Worm (Caenorhabditis elegans) whole organism, L2 larva: ENCODE measurements around the gene fbxc-54.
A peak's percentile ranks its signal among the peaks of the same experiment; 100 is the strongest.

Experiments used
- C34F6.9 ChIP-seq: fragments of 150-350 bp; optimal IDR thresholded peaks from 2 replicates; lab custom pipeline; 2014; ENCODE audit warnings: missing biosample characterization, missing genetic modification characterization
- F13H6.1 ChIP-seq: sonication (generic microtip); optimal IDR thresholded peaks from 2 replicates; lab custom pipeline; 2016; ENCODE audit warnings: missing genetic modification characterization, missing compliant biosample characterization
- R02D3.7 ChIP-seq: fragments of 150-350 bp; optimal IDR thresholded peaks from 2 replicates; lab custom pipeline; 2014; ENCODE audit warnings: missing biosample characterization, missing genetic modification characterization
- Y55F3AM.14 ChIP-seq: fragments of 200-800 bp; sonication (Bioruptor generic); optimal IDR thresholded peaks from 2 replicates; lab custom pipeline; 2018; ENCODE audit warnings: mild to moderate bottlenecking, missing genetic modification characterization, missing compliant biosample characterization
- ZK546.5 ChIP-seq: sonication (generic microtip); optimal IDR thresholded peaks from 2 replicates; lab custom pipeline; 2017; ENCODE audit warnings: missing biosample characterization, missing genetic modification characterization
- alr-1 ChIP-seq: fragments of 150-350 bp; optimal IDR thresholded peaks from 2 replicates; lab custom pipeline; 2014; ENCODE audit warnings: missing biosample characterization, missing genetic modification characterization
- aly-2 ChIP-seq: fragments of 150-350 bp; optimal IDR thresholded peaks from 2 replicates; lab custom pipeline; 2014; ENCODE audit warnings: missing biosample characterization, missing genetic modification characterization
- ama-1 ChIP-seq: fragments of 150-350 bp; optimal IDR thresholded peaks from 2 replicates; lab custom pipeline; 2018; ENCODE audit warnings: inconsistent platforms
- blmp-1 ChIP-seq: sonication (generic microtip); optimal IDR thresholded peaks from 2 replicates; lab custom pipeline; 2017; ENCODE audit warnings: missing genetic modification characterization, mild to moderate bottlenecking, missing compliant biosample characterization, antibody characterized with exemption, moderate library complexity; ENCODE audit not compliant: insufficient read depth
- ceh-16 ChIP-seq: fragments of 150-350 bp; optimal IDR thresholded peaks from 2 replicates; lab custom pipeline; 2014; ENCODE audit warnings: missing biosample characterization, missing genetic modification characterization
- ceh-82 ChIP-seq: fragments of 150-350 bp; optimal IDR thresholded peaks from 2 replicates; lab custom pipeline; 2014; ENCODE audit warnings: missing biosample characterization, missing genetic modification characterization
- crh-2 ChIP-seq: sonication (generic microtip); optimal IDR thresholded peaks from 2 replicates; lab custom pipeline; 2017; ENCODE audit warnings: missing biosample characterization, missing genetic modification characterization
- dmd-4 ChIP-seq: sonication (generic microtip); optimal IDR thresholded peaks from 2 replicates; lab custom pipeline; 2017; ENCODE audit warnings: missing biosample characterization, missing genetic modification characterization
- elt-1 ChIP-seq: fragments of 150-350 bp; optimal IDR thresholded peaks from 2 replicates; lab custom pipeline; 2014; ENCODE audit warnings: missing biosample characterization, missing genetic modification characterization
- elt-3 ChIP-seq: sonication (generic microtip); optimal IDR thresholded peaks from 2 replicates; lab custom pipeline; 2017; ENCODE audit warnings: missing biosample characterization, missing genetic modification characterization
- fos-1 ChIP-seq: fragments of 150-350 bp; optimal IDR thresholded peaks from 2 replicates; lab custom pipeline; 2014; ENCODE audit warnings: missing biosample characterization, missing genetic modification characterization
- gmeb-1 ChIP-seq: fragments of 150-350 bp; optimal IDR thresholded peaks from 2 replicates; lab custom pipeline; 2014; ENCODE audit warnings: missing biosample characterization, missing genetic modification characterization
- lin-11 ChIP-seq: fragments of 150-350 bp; sonication (generic microtip); optimal IDR thresholded peaks from 2 replicates; lab custom pipeline; 2014; ENCODE audit warnings: missing biosample characterization, missing genetic modification characterization, inconsistent platforms, mixed read lengths
- lin-39 ChIP-seq: fragments of 150-350 bp; optimal IDR thresholded peaks from 2 replicates; lab custom pipeline; 2014; ENCODE audit warnings: missing biosample characterization, missing genetic modification reagents, missing genetic modification characterization
- lsy-2 ChIP-seq, 2 experiments: fragments of 150-350 bp in 1 of 2; sonication (generic microtip) in 1 of 2; optimal IDR thresholded peaks; 2 replicates each; lab custom pipeline; 2014 to 2017; ENCODE audit warnings: missing biosample characterization in 2 of 2, missing genetic modification characterization in 2 of 2
- mab-5 ChIP-seq: fragments of 150-350 bp; optimal IDR thresholded peaks from 2 replicates; lab custom pipeline; 2014; ENCODE audit warnings: missing biosample characterization, missing genetic modification characterization
- mbf-1 ChIP-seq: sonication (generic microtip); optimal IDR thresholded peaks from 2 replicates; lab custom pipeline; 2017; ENCODE audit warnings: missing biosample characterization, missing genetic modification characterization
- mdl-1 ChIP-seq, 2 experiments: fragments of 150-350 bp in 1 of 2; sonication (generic microtip) in 1 of 2; optimal IDR thresholded peaks; 2 replicates each; lab custom pipeline; 2017; ENCODE audit warnings: missing biosample characterization in 2 of 2, missing genetic modification characterization in 2 of 2
- nhr-10 ChIP-seq: sonication (generic microtip); optimal IDR thresholded peaks from 2 replicates; lab custom pipeline; 2017; ENCODE audit warnings: missing biosample characterization, missing genetic modification characterization
- nhr-11 ChIP-seq: fragments of 150-350 bp; optimal IDR thresholded peaks from 2 replicates; lab custom pipeline; 2014; ENCODE audit warnings: missing biosample characterization, missing genetic modification characterization
- nhr-12 ChIP-seq: fragments of 150-350 bp; optimal IDR thresholded peaks from 2 replicates; lab custom pipeline; 2014; ENCODE audit warnings: missing biosample characterization, missing genetic modification characterization
- nhr-129 ChIP-seq: fragments of 150-350 bp; optimal IDR thresholded peaks from 2 replicates; lab custom pipeline; 2014; ENCODE audit warnings: missing biosample characterization, missing genetic modification characterization
- nhr-21 ChIP-seq: fragments of 150-350 bp; optimal IDR thresholded peaks from 2 replicates; lab custom pipeline; 2014; ENCODE audit warnings: missing biosample characterization, missing genetic modification characterization
- nhr-25 ChIP-seq: fragments of 150-350 bp; sonication (generic microtip); optimal IDR thresholded peaks from 3 replicates; lab custom pipeline; 2014; ENCODE audit warnings: missing biosample characterization, missing genetic modification characterization
- nhr-6 ChIP-seq: fragments of 150-350 bp; optimal IDR thresholded peaks from 2 replicates; lab custom pipeline; 2014; ENCODE audit warnings: missing biosample characterization, missing genetic modification characterization
- nhr-77 ChIP-seq: fragments of 150-350 bp; optimal IDR thresholded peaks from 2 replicates; lab custom pipeline; 2014; ENCODE audit warnings: missing biosample characterization, missing genetic modification characterization
- peb-1 ChIP-seq: fragments of 150-350 bp; optimal IDR thresholded peaks from 2 replicates; lab custom pipeline; 2014; ENCODE audit warnings: missing biosample characterization, missing genetic modification characterization
- sem-4 ChIP-seq: fragments of 150-350 bp; optimal IDR thresholded peaks from 2 replicates; lab custom pipeline; 2014; ENCODE audit warnings: missing biosample characterization, missing genetic modification reagents, missing genetic modification characterization
- skn-1 ChIP-seq: sonication (generic microtip); optimal IDR thresholded peaks from 2 replicates; lab custom pipeline; 2017; ENCODE audit warnings: missing biosample characterization, missing genetic modification characterization
- sma-3 ChIP-seq: sonication (generic microtip); optimal IDR thresholded peaks from 2 replicates; lab custom pipeline; 2016; ENCODE audit warnings: missing genetic modification reagents, missing genetic modification characterization, missing compliant biosample characterization
- sma-9 ChIP-seq, 2 experiments: fragments of 150-350 bp in 1 of 2; sonication (generic microtip) in 1 of 2; optimal IDR thresholded peaks; 2 replicates each; lab custom pipeline; 2014 to 2016; ENCODE audit warnings: missing genetic modification characterization in 2 of 2, mild to moderate bottlenecking in 1 of 2, missing biosample characterization in 1 of 2, missing compliant biosample characterization in 1 of 2, missing genetic modification reagents in 1 of 2, moderate library complexity in 1 of 2
- snpc-4 ChIP-seq: fragments of 150-350 bp; optimal IDR thresholded peaks from 2 replicates; lab custom pipeline; 2014; ENCODE audit warnings: missing biosample characterization, missing genetic modification characterization
- unc-39 ChIP-seq: fragments of 150-350 bp; optimal IDR thresholded peaks from 2 replicates; lab custom pipeline; 2014; ENCODE audit warnings: missing biosample characterization, missing genetic modification characterization
- unc-55 ChIP-seq: fragments of 150-350 bp; sonication (generic microtip); optimal IDR thresholded peaks from 3 replicates; lab custom pipeline; 2014; ENCODE audit warnings: missing biosample characterization, missing genetic modification reagents, missing genetic modification characterization
- unc-62 ChIP-seq: fragments of 150-350 bp; optimal IDR thresholded peaks from 2 replicates; lab custom pipeline; 2014; ENCODE audit warnings: missing biosample characterization, missing genetic modification reagents, missing genetic modification characterization
- ztf-4 ChIP-seq: fragments of 150-350 bp; optimal IDR thresholded peaks from 2 replicates; lab custom pipeline; 2014; ENCODE audit warnings: missing biosample characterization, missing genetic modification characterization

The fbxc-54 gene

DNA sequence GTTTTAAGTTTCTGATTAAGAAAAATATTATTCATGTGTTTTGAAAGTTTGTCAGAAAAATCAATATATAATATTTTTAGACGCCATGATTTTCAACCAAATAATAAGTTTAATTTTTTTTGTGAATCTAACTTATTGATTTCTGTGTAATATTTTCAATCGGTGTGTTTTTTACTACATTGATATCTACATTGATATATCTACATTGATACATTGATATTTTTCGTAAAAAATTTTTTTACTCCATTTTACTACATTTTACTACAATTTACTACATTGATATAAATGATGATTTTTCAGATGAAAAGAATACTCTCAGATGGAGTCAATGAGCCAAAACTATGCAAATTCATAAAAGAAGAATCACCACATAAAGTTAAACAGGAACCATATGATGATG is 12.3 kb upstream of the fbxc-54 start, which contains the start of gene gmeb-1:
gmeb-1 (plus strand) TSS at position 301 of the 400 bp plus-strand sequence.
- TF ChIP-seq ztf-4 (tag; lab: Kevin White, UChicago): no peak
- TF ChIP-seq sma-9 (GFP tag; optimal IDR thresholded peaks at IDR 0.05; lab: Kevin White, UChicago): no peak
- TF ChIP-seq sma-9 (tag; optimal IDR thresholded peaks at IDR 0.05; lab: Kevin White, UChicago): no peak
- no peak for TF ChIP-seq ZK546.5 (tag; lab: Kevin White, UChicago)
- TF ChIP-seq elt-1 (tag; lab: Kevin White, UChicago): no peak
- TF ChIP-seq C34F6.9 (tag; lab: Kevin White, UChicago): no peak
- TF ChIP-seq nhr-77 (tag; lab: Kevin White, UChicago): no peak
- TF ChIP-seq mdl-1 (tag; optimal IDR thresholded peaks at IDR 0.05; lab: Kevin White, UChicago): no peak
- no peak for TF ChIP-seq mab-5 (tag; lab: Kevin White, UChicago)
- TF ChIP-seq lin-11: no peak

DNA sequence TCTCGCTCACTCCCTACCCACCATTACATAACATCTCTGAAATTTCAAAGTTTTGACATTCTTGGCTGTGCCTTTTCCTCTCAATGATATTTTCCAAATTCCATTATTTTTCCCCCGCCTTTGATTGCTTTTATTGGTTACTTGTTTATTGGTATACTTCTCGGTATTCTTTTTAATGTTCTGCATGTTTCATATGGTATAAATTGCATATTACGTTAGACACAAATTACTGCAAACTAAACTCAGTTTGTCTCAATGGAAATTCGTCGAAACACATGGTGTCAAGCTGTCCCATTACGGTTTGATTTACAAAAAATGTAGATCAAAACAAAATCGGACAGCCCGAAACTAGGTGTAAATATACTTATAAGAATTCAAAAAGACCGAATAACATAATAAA is 9.6 kb upstream of the fbxc-54 start:
- TF ChIP-seq nhr-77 (tag; lab: Kevin White, UChicago): no peak
- peak; percentile 59 for TF ChIP-seq nhr-6

- TF ChIP-seq nhr-6: peak; percentile 37
- TF ChIP-seq mbf-1 (tag; lab: Kevin White, UChicago): no peak
- TF ChIP-seq nhr-21 (tag; lab: Kevin White, UChicago): peak; percentile 25
- no peak for TF ChIP-seq mab-5 (tag; lab: Kevin White, UChicago)
- TF ChIP-seq lin-11: no peak
- TF ChIP-seq elt-1 (tag; lab: Kevin White, UChicago): no peak
- no peak for TF ChIP-seq sma-3
- no peak for TF ChIP-seq nhr-12
- no peak for TF ChIP-seq nhr-11 (tag; lab: Kevin White, UChicago)
- no peak for TF ChIP-seq unc-62
- TF ChIP-seq nhr-129 (tag; lab: Kevin White, UChicago): no peak
- TF ChIP-seq ama-1 (lab: Kevin White, UChicago): peak; percentile 13
Observed at ce11 chrII:23025-23424, 8.5 kb upstream of the fbxc-54 start, which contains the start of gene sqt-2. sqt-2 (plus strand) TSS chrII:23325.

DNA sequence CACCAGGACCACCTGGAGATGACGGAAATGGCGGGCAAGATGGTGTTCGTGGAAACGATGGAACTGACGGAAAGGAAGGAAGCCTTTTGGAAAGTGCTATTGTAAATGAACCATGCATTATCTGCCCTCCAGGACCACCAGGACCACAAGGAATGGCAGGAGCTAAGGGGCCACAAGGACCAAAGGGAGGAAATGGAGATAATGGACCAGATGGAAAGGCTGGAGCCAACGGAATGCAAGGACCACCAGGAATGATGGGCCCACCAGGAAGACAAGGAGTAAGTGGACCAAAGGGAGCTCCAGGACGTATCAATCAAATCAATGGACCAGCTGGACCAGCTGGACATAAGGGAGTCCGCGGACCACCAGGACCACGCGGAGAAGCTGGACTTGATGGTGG is 7.8 kb upstream of the fbxc-54 start:
- peak; percentile 27 for TF ChIP-seq elt-3 (tag; lab: Kevin White, UChicago)
- peak; percentile 62 for TF ChIP-seq ama-1 (lab: Kevin White, UChicago)
- no peak for TF ChIP-seq crh-2

- peak; percentile 67 for TF ChIP-seq ceh-82 (tag; lab: Kevin White, UChicago)
- TF ChIP-seq sma-9 (GFP tag; optimal IDR thresholded peaks at IDR 0.05; lab: Kevin White, UChicago): peak; percentile 90
- TF ChIP-seq sma-9 (tag; optimal IDR thresholded peaks at IDR 0.05; lab: Kevin White, UChicago): no peak
- peak; percentile 87 for TF ChIP-seq ama-1 (lab: Kevin White, UChicago)
- no peak for TF ChIP-seq mbf-1 (tag; lab: Kevin White, UChicago)
- TF ChIP-seq elt-3 (tag; lab: Kevin White, UChicago): no peak
- peak; percentile 99 for TF ChIP-seq nhr-6
- TF ChIP-seq Y55F3AM.14: no peak
- TF ChIP-seq nhr-10 (tag; lab: Kevin White, UChicago): peak; percentile 74
- TF ChIP-seq nhr-12: no peak
- no peak for TF ChIP-seq peb-1 (tag; lab: Kevin White, UChicago)
- peak; percentile 94 for TF ChIP-seq crh-2
- TF ChIP-seq ceh-16 (tag; lab: Kevin White, UChicago): peak; percentile 21
- TF ChIP-seq fos-1 (tag; lab: Kevin White, UChicago): peak; percentile 50
- TF ChIP-seq C34F6.9 (tag; lab: Kevin White, UChicago): peak; percentile 90
- TF ChIP-seq mdl-1 (tag; optimal IDR thresholded peaks at IDR 0.05; lab: Kevin White, UChicago): peak in 1 of 2 experiments; percentile 36
- TF ChIP-seq blmp-1: peak; percentile 38
- TF ChIP-seq gmeb-1 (tag; lab: Kevin White, UChicago): no peak
- peak; percentile 23 for TF ChIP-seq skn-1 (tag; lab: Kevin White, UChicago)
- peak; percentile 62 for TF ChIP-seq R02D3.7 (tag; lab: Kevin White, UChicago)
- TF ChIP-seq unc-39: no peak
- peak; percentile 94 for TF ChIP-seq nhr-21 (tag; lab: Kevin White, UChicago)
- peak; percentile 77 for TF ChIP-seq mab-5 (tag; lab: Kevin White, UChicago)
- no peak for TF ChIP-seq nhr-11 (tag; lab: Kevin White, UChicago)
- TF ChIP-seq ZK546.5 (tag; lab: Kevin White, UChicago): no peak
- no peak for TF ChIP-seq sem-4 (tag; lab: Kevin White, UChicago)
- TF ChIP-seq dmd-4 (tag; lab: Kevin White, UChicago): no peak
- peak; percentile 62 for TF ChIP-seq lin-11
- peak; percentile 18 for TF ChIP-seq elt-1 (tag; lab: Kevin White, UChicago)
- peak; percentile 48 for TF ChIP-seq snpc-4 (tag; lab: Kevin White, UChicago)
- peak; percentile 91 for TF ChIP-seq nhr-129 (tag; lab: Kevin White, UChicago)
- no peak for TF ChIP-seq lin-39 (tag; lab: Kevin White, UChicago)
- TF ChIP-seq aly-2: no peak
- peak; percentile 86 for TF ChIP-seq sma-3
- TF ChIP-seq ztf-4 (tag; lab: Kevin White, UChicago): peak; percentile 5
- no peak for TF ChIP-seq alr-1 (tag; lab: Kevin White, UChicago)
- no peak for TF ChIP-seq unc-62
- peak; percentile 78 for TF ChIP-seq F13H6.1 (tag; lab: Kevin White, UChicago)
- peak; percentile 18 for TF ChIP-seq nhr-77 (tag; lab: Kevin White, UChicago)
- peak; percentile 83 to 93 for TF ChIP-seq lsy-2 (tag; optimal IDR thresholded peaks at IDR 0.05; lab: Kevin White, UChicago)
- peak; percentile 89 for TF ChIP-seq nhr-25 (tag; lab: Kevin White, UChicago)
- peak; percentile 97 for TF ChIP-seq unc-55 (GFP tag; lab: Kevin White, UChicago)
Observed at ce11 chrII:24559-24998, 6.9 kb upstream of the fbxc-54 start, which contains the start of gene enee-1. enee-1 (plus strand) TSS chrII:24666.
